Worm (Caenorhabditis elegans) whole organism, L4/young adult: ENCODE measurements around the gene dct-1.

Experiments
- dao-5 ChIP-seq: sonication (generic microtip); optimal IDR thresholded peaks from 2 replicates; lab custom pipeline; 2016; ENCODE audit warnings: missing genotype, missing genetic modification characterization, moderate library complexity, missing compliant biosample characterization
- him-1 ChIP-seq: sonication (generic microtip); optimal IDR thresholded peaks from 2 replicates; lab custom pipeline; 2016; ENCODE audit warnings: missing genotype, missing genetic modification reagents, missing genetic modification characterization, missing compliant biosample characterization

DNA sequence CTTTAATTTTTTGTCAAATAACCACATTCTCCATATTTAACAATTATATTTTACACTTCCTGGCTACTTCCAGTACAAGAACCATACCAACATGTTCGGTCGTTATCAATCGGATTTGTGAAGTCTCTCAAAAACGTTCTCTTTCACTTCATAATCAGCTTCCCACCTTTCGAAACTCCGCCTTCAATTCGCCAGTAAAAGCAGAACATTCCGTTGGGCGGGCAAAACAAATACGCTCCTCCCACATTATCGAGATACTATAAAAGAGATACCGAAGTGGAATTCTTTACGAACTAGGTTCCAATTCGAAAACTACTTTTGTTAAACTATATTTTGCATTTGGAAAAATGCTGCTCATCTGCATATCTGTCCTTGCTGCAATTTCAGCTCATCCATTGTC lies 23.7 kb upstream of the dct-1 start, which contains the start of gene zig-3:
- TF ChIP-seq dao-5 (tag; lab: Kevin White, UChicago) (no peak), him-1 (tag; lab: Kevin White, UChicago) (no peak)
